Fruit fly (Drosophila melanogaster) whole organism, embryonic: Measurements from ENCODE around the gene bsf.

Experiments
- Atf6 ChIP-seq: fragments of 200-800 bp; sonication (Bioruptor generic); IDR thresholded peaks from 2 replicates; pipeline ENCODE4 v1.3.6; 2022; ENCODE audit warnings: missing biosample characterization, missing genetic modification characterization
- Bdp1 ChIP-seq: fragments of 200-800 bp; sonication (Bioruptor generic); optimal IDR thresholded peaks from 3 replicates; lab custom pipeline; 2016; ENCODE audit warnings: missing biosample characterization, missing genetic modification characterization
- BtbVII ChIP-seq: fragments of 200-800 bp; sonication (Bioruptor generic); optimal IDR thresholded peaks from 3 replicates; lab custom pipeline; 2017; ENCODE audit warnings: missing biosample characterization, mild to moderate bottlenecking, missing genetic modification characterization
- CG10209 ChIP-seq: fragments of 200-800 bp; sonication (Bioruptor generic); optimal IDR thresholded peaks from 3 replicates; lab custom pipeline; 2017; ENCODE audit warnings: missing biosample characterization, mild to moderate bottlenecking, missing genetic modification characterization, missing genetic modification reagents
- CG11504 ChIP-seq: fragments of 200-800 bp; sonication (Bioruptor generic); optimal IDR thresholded peaks from 3 replicates; lab custom pipeline; 2019; ENCODE audit warnings: missing biosample characterization, mild to moderate bottlenecking, missing genetic modification characterization, moderate library complexity
- CG12155 ChIP-seq: fragments of 200-800 bp; sonication (Bioruptor generic); optimal IDR thresholded peaks from 3 replicates; lab custom pipeline; 2016; ENCODE audit warnings: missing biosample characterization, missing genetic modification characterization
- CG1233 ChIP-seq: fragments of 200-800 bp; sonication (Bioruptor generic); optimal IDR thresholded peaks from 4 replicates; lab custom pipeline; 2018; ENCODE audit warnings: missing biosample characterization, mild to moderate bottlenecking, missing genetic modification characterization
- CG16813 ChIP-seq: fragments of 200-800 bp; sonication (Bioruptor generic); IDR thresholded peaks from 3 replicates; pipeline ENCODE4 v1.3.6; 2022; ENCODE audit warnings: missing biosample characterization, missing genetic modification characterization; ENCODE audit not compliant: partially characterized antibody
- CG16815 ChIP-seq: fragments of 200-800 bp; sonication (Bioruptor generic); optimal IDR thresholded peaks from 3 replicates; lab custom pipeline; 2017; ENCODE audit warnings: missing biosample characterization, mild to moderate bottlenecking, missing genetic modification characterization
- CG18262 ChIP-seq: fragments of 200-800 bp; optimal IDR thresholded peaks from 3 replicates; lab custom pipeline; 2019; ENCODE audit warnings: missing biosample characterization, mild to moderate bottlenecking, missing genetic modification characterization, moderate library complexity
- CG18599 ChIP-seq: fragments of 200-800 bp; sonication (Bioruptor generic); optimal IDR thresholded peaks from 3 replicates; lab custom pipeline; 2017; ENCODE audit warnings: missing biosample characterization, missing genetic modification characterization, mild to moderate bottlenecking, moderate library complexity, missing genetic modification reagents
- CG31365 ChIP-seq: fragments of 200-800 bp; sonication (Bioruptor generic); optimal IDR thresholded peaks from 2 replicates; lab custom pipeline; 2018; ENCODE audit warnings: missing biosample characterization, mild to moderate bottlenecking, missing genetic modification characterization
- CG33213 ChIP-seq: fragments of 200-800 bp; sonication (Bioruptor generic); optimal IDR thresholded peaks from 3 replicates; lab custom pipeline; 2016; ENCODE audit warnings: missing biosample characterization, missing genetic modification characterization
- CG42726 ChIP-seq: fragments of 200-800 bp; sonication (Bioruptor generic); IDR thresholded peaks from 2 replicates; pipeline ENCODE4 v1.3.6; 2022; ENCODE audit warnings: missing biosample characterization, missing genetic modification characterization; ENCODE audit not compliant: partially characterized antibody
- CG4282 ChIP-seq: fragments of 200-800 bp; sonication (Bioruptor generic); optimal IDR thresholded peaks from 2 replicates; lab custom pipeline; 2016; ENCODE audit warnings: missing biosample characterization, missing genetic modification characterization
- CTCF ChIP-seq: fragments of 200-800 bp; sonication (Bioruptor generic); optimal IDR thresholded peaks from 2 replicates; lab custom pipeline; 2017; ENCODE audit warnings: missing biosample characterization, mild to moderate bottlenecking, missing genetic modification characterization, moderate library complexity
- CkIIα-i1 ChIP-seq: fragments of 200-800 bp; sonication (Bioruptor generic); IDR thresholded peaks from 2 replicates; pipeline ENCODE4 v1.3.6; 2022; ENCODE audit warnings: missing biosample characterization, missing genetic modification characterization
- D19A ChIP-seq: fragments of 200-800 bp; optimal IDR thresholded peaks from 3 replicates; lab custom pipeline; 2019; ENCODE audit warnings: missing biosample characterization, mild to moderate bottlenecking, missing genetic modification characterization, moderate library complexity
- GATAe ChIP-seq: fragments of 200-800 bp; sonication (Bioruptor generic); conservative IDR thresholded peaks from 2 replicates; pipeline ENCODE4 v1.3.6; 2022; ENCODE audit warnings: missing biosample characterization, missing genetic modification characterization
- Hand ChIP-seq: fragments of 200-800 bp; sonication (Bioruptor generic); optimal IDR thresholded peaks from 2 replicates; lab custom pipeline; 2017; ENCODE audit warnings: mild to moderate bottlenecking, missing biosample characterization, missing genetic modification reagents, missing genetic modification characterization
- Hmx ChIP-seq: fragments of 200-800 bp; sonication (Bioruptor generic); optimal IDR thresholded peaks from 2 replicates; lab custom pipeline; 2016; ENCODE audit warnings: missing biosample characterization, missing genetic modification characterization
- Lpt ChIP-seq: fragments of >200 bp; optimal IDR thresholded peaks from 2 replicates; lab custom pipeline; 2018; ENCODE audit warnings: missing biosample characterization, missing genetic modification characterization
- Mad ChIP-seq: fragments of 200-800 bp; sonication (Bioruptor generic); optimal IDR thresholded peaks from 2 replicates; lab custom pipeline; 2016; ENCODE audit warnings: missing biosample characterization, missing genetic modification characterization
- NC2α ChIP-seq: fragments of 200-800 bp; sonication (Bioruptor generic); optimal IDR thresholded peaks from 2 replicates; lab custom pipeline; 2016; ENCODE audit warnings: missing biosample characterization, missing genetic modification characterization
- Nf-YB ChIP-seq: fragments of 200-800 bp; sonication (Bioruptor generic); optimal IDR thresholded peaks from 3 replicates; lab custom pipeline; 2019; ENCODE audit warnings: missing biosample characterization, mild to moderate bottlenecking, missing genetic modification characterization, moderate library complexity
- Scr ChIP-seq: fragments of 200-800 bp; sonication (Bioruptor generic); IDR thresholded peaks from 2 replicates; pipeline ENCODE4 v1.3.6; 2022; ENCODE audit warnings: missing biosample characterization, missing genetic modification characterization; ENCODE audit not compliant: partially characterized antibody
- Sox100B ChIP-seq: fragments of 200-800 bp; sonication (Bioruptor generic); optimal IDR thresholded peaks from 3 replicates; lab custom pipeline; 2018; ENCODE audit warnings: missing biosample characterization, mild to moderate bottlenecking, missing genetic modification characterization
- Ssrp ChIP-seq: fragments of 200-800 bp; sonication (Bioruptor generic); optimal IDR thresholded peaks from 2 replicates; lab custom pipeline; 2018; ENCODE audit warnings: missing biosample characterization, mild to moderate bottlenecking, missing genetic modification characterization, moderate library complexity
- Trl ChIP-seq, 3 experiments: fragments of >200 bp in 2 of 3; fragments of 200-800 bp in 1 of 3; sonication (Bioruptor generic) in 1 of 3; optimal IDR thresholded peaks; 2 replicates in 1 of 3; 3 replicates in 2 of 3; lab custom pipeline; 2016 to 2017; ENCODE audit warnings: missing biosample characterization in 1 of 3, missing genetic modification characterization in 1 of 3
- Usf ChIP-seq: fragments of 200-800 bp; sonication (Bioruptor generic); optimal IDR thresholded peaks from 2 replicates; lab custom pipeline; 2017; ENCODE audit warnings: missing genotype, missing biosample characterization, missing genetic modification characterization
- bowl ChIP-seq: fragments of 200-800 bp; sonication (Bioruptor generic); IDR thresholded peaks from 2 replicates; pipeline ENCODE4 v1.3.6; 2022; ENCODE audit warnings: missing biosample characterization, missing genetic modification characterization
- ci ChIP-seq: fragments of 200-800 bp; sonication (Bioruptor generic); IDR thresholded peaks from 3 replicates; pipeline ENCODE4 v1.3.6; 2022; ENCODE audit warnings: missing biosample characterization, missing genetic modification characterization
- disco-r ChIP-seq: fragments of 200-800 bp; sonication (Bioruptor generic); optimal IDR thresholded peaks from 2 replicates; lab custom pipeline; 2016; ENCODE audit warnings: missing biosample characterization, missing genetic modification characterization
- fd64A ChIP-seq: fragments of 200-800 bp; sonication (Bioruptor generic); optimal IDR thresholded peaks from 3 replicates; lab custom pipeline; 2018; ENCODE audit warnings: missing biosample characterization, mild to moderate bottlenecking, missing genetic modification characterization
- fru ChIP-seq: fragments of >200 bp; optimal IDR thresholded peaks from 2 replicates; lab custom pipeline; 2017
- gce ChIP-seq: fragments of 200-800 bp; sonication (Bioruptor generic); IDR thresholded peaks from 3 replicates; pipeline ENCODE4 v1.3.6; 2022; ENCODE audit warnings: missing biosample characterization, missing genetic modification characterization
- hbn ChIP-seq: fragments of 200-800 bp; sonication (Bioruptor generic); IDR thresholded peaks from 2 replicates; pipeline ENCODE4 v1.3.6; 2022; ENCODE audit warnings: missing biosample characterization, missing genetic modification characterization; ENCODE audit not compliant: partially characterized antibody
- nerfin-1 ChIP-seq: fragments of 200-800 bp; sonication (Bioruptor generic); optimal IDR thresholded peaks from 3 replicates; lab custom pipeline; 2019; ENCODE audit warnings: missing biosample characterization, mild to moderate bottlenecking, missing genetic modification characterization, moderate library complexity
- nom ChIP-seq: fragments of 200-800 bp; sonication (Bioruptor generic); optimal IDR thresholded peaks from 2 replicates; lab custom pipeline; 2017; ENCODE audit warnings: missing biosample characterization, missing genetic modification characterization, mild to moderate bottlenecking, moderate library complexity, missing genetic modification reagents
- shn ChIP-seq: fragments of 200-800 bp; sonication (Bioruptor generic); optimal IDR thresholded peaks from 3 replicates; lab custom pipeline; 2016; ENCODE audit warnings: missing biosample characterization, missing genetic modification characterization
- slou ChIP-seq: fragments of 200-800 bp; sonication (Bioruptor generic); optimal IDR thresholded peaks from 3 replicates; lab custom pipeline; 2016; ENCODE audit warnings: missing biosample characterization, missing genetic modification characterization
- slp2 ChIP-seq: fragments of 200-800 bp; sonication (Bioruptor generic); optimal IDR thresholded peaks from 2 replicates; lab custom pipeline; 2016; ENCODE audit warnings: missing biosample characterization, missing genetic modification characterization
- sna ChIP-seq: fragments of 200-800 bp; sonication (Bioruptor generic); IDR thresholded peaks from 2 replicates; pipeline ENCODE4 v1.3.6; 2022; ENCODE audit warnings: missing biosample characterization, missing genetic modification characterization; ENCODE audit not compliant: partially characterized antibody
- sob ChIP-seq: fragments of 200-800 bp; sonication (Bioruptor generic); IDR thresholded peaks from 2 replicates; pipeline ENCODE4 v1.3.6; 2022; ENCODE audit warnings: missing biosample characterization, missing genetic modification characterization
- tin ChIP-seq: fragments of 200-800 bp; sonication (Bioruptor generic); optimal IDR thresholded peaks from 3 replicates; lab custom pipeline; 2016; ENCODE audit warnings: missing biosample characterization, missing genetic modification characterization
- ttk ChIP-seq: fragments of 200-800 bp; sonication (Bioruptor generic); IDR thresholded peaks from 2 replicates; pipeline ENCODE4 v2.1.2; 2022; ENCODE audit warnings: missing biosample characterization, missing genetic modification characterization
- twi ChIP-seq: fragments of 200-800 bp; optimal IDR thresholded peaks from 2 replicates; lab custom pipeline; 2019; ENCODE audit warnings: missing biosample characterization, mild to moderate bottlenecking, missing genetic modification characterization, moderate library complexity
- unpg ChIP-seq: fragments of 200-800 bp; sonication (Bioruptor generic); optimal IDR thresholded peaks from 3 replicates; lab custom pipeline; 2018; ENCODE audit warnings: missing biosample characterization, mild to moderate bottlenecking, missing genetic modification characterization, moderate library complexity
- z ChIP-seq: fragments of 200-800 bp; sonication (Bioruptor generic); IDR thresholded peaks from 3 replicates; pipeline ENCODE4 v1.3.6; 2022; ENCODE audit warnings: missing biosample characterization, missing genetic modification characterization
- zfh2 ChIP-seq: fragments of 200-800 bp; sonication (Bioruptor generic); optimal IDR thresholded peaks from 2 replicates; lab custom pipeline; 2016; ENCODE audit warnings: missing biosample characterization, missing genetic modification characterization

bsf gene

dm6 chr2L:18442903-18443608, 11.3 kb downstream of the bsf start, which contains the start of gene RpS26 (continued):
- TF ChIP-seq fd64A (peak; percentile 7), sob (GFP tag; lab: Robert Waterston, UW) (peak; percentile 49), Bdp1 (GFP tag; lab: Kevin White, UChicago) (no peak), bowl (GFP tag; lab: Robert Waterston, UW) (no peak), unpg (GFP tag; lab: Kevin White, UChicago) (peak; percentile 36), CG31365 (tag; lab: Kevin White, UChicago) (no peak), CG10209 (GFP tag; lab: Kevin White, UChicago) (peak; percentile 42), Lpt (GFP tag; lab: Kevin White, UChicago) (no peak), hbn (no peak), Atf6 (GFP tag; lab: Robert Waterston, UW) (peak; percentile 58), Usf (peak; percentile 49), nerfin-1 (tag; lab: Kevin White, UChicago) (peak; percentile 24), CTCF (GFP tag; lab: Kevin White, UChicago) (no peak), ttk (GFP tag; lab: Robert Waterston, UW) (peak; percentile 66), ci (GFP tag; lab: Robert Waterston, UW) (peak; percentile 73; the same call in 2 of the 3 replicates), Nf-YB (GFP tag; lab: Kevin White, UChicago) (peak; percentile 16), Mad (GFP tag; lab: Kevin White, UChicago) (peak; percentile 24), CG42726 (GFP tag; lab: Robert Waterston, UW) (no peak), shn (GFP tag; lab: Kevin White, UChicago) (peak; percentile 70), CG1233 (GFP tag; lab: Kevin White, UChicago) (no peak), Trl (optimal IDR thresholded peaks at IDR 0.05; lab: Kevin White, UChicago) (no peak), Trl (GFP tag; optimal IDR thresholded peaks at IDR 0.05; lab: Kevin White, UChicago) (peak; percentile 53), BtbVII (GFP tag; lab: Kevin White, UChicago) (no peak), tin (GFP tag; lab: Kevin White, UChicago) (peak; percentile 38), slou (GFP tag; lab: Kevin White, UChicago) (peak; percentile 56), GATAe (GFP tag; lab: Robert Waterston, UW) (no peak), CG18599 (no peak), CG4282 (peak; percentile 9), CG33213 (GFP tag; lab: Kevin White, UChicago) (peak; percentile 65), CkIIα-i1 (no peak), gce (no peak; the same call in 2 of the 3 replicates), CG12155 (GFP tag; lab: Kevin White, UChicago) (peak; percentile 26), z (GFP tag; lab: Robert Waterston, UW) (no peak), sna (0 out of 2 replicates have a peak, but pooled peaks have one; percentile 36), Hand (GFP tag; lab: Kevin White, UChicago) (peak; percentile 3), Sox100B (GFP tag; lab: Kevin White, UChicago) (peak; percentile 68), Scr (GFP tag; lab: Robert Waterston, UW) (0 out of 2 replicates have a peak, but pooled peaks have one; percentile 11), fru (lab: Kevin White, UChicago) (no peak), CG16813 (0 out of 3 replicates have a peak, but pooled peaks have one; percentile 14), zfh2 (GFP tag; lab: Kevin White, UChicago) (peak; percentile 42), slp2 (peak; percentile 34), CG18262 (peak; percentile 43), NC2α (GFP tag; lab: Kevin White, UChicago) (no peak), CG11504 (tag; lab: Kevin White, UChicago) (no peak), disco-r (GFP tag; lab: Kevin White, UChicago) (no peak), Ssrp (tag; lab: Kevin White, UChicago) (peak; percentile 45), CG16815 (no peak), Hmx (no peak), D19A (peak; percentile 38), twi (tag; lab: Kevin White, UChicago) (peak; percentile 56), nom (GFP tag; lab: Kevin White, UChicago) (peak; percentile 46)
